Worm (Caenorhabditis elegans): ENCODE data around the gene C11H1.7.
A peak's percentile ranks its signal among the peaks of the same experiment; 100 is the strongest.

The C11H1.7 gene

DNA sequence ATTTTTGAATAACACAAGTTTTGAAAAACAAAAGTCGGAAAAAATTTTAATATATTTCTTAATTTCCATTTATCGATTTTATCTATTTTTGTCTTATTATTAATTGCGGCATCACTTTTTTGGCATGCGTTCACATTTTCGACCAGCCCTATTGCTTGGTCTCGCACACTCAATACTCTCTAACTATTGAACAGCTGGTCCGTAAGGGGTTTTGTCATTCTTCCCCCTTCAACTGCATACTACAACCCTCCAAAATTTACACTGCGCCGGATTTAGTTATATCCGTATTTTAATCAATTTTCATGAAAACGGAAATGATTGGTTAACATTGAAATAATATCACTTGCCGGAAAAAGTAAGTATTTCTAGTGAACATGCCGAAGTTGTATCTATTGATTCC is at the start of gene C11H1.7:
TSS of gene C11H1.7 (plus strand) at position 12 of the 400 bp plus-strand sequence.
- no peak for TF ChIP-seq hlh-13 (GFP tag; optimal IDR thresholded peaks at IDR 0.05)
- TF ChIP-seq tbx-2 (tag; optimal IDR thresholded peaks at IDR 0.05): no peak
- TF ChIP-seq elt-2 (tag; optimal IDR thresholded peaks at IDR 0.05): no peak
- TF ChIP-seq npax-4 (tag; optimal IDR thresholded peaks at IDR 0.05): no peak
- no peak for TF ChIP-seq T23F11.4 (GFP tag; optimal IDR thresholded peaks at IDR 0.05)
- TF ChIP-seq hlh-30 (tag; optimal IDR thresholded peaks at IDR 0.05; ENCODE audit: insufficient read depth): no peak
- TF ChIP-seq ama-1 (optimal IDR thresholded peaks at IDR 0.05): no peak
- no peak for TF ChIP-seq ceh-30 (tag; optimal IDR thresholded peaks at IDR 0.05)
- TF ChIP-seq hlh-8 (tag; optimal IDR thresholded peaks at IDR 0.05): no peak
- TF ChIP-seq fkh-6 (tag; optimal IDR thresholded peaks at IDR 0.05): no peak
- no peak for TF ChIP-seq nfya-1 (tag; optimal IDR thresholded peaks at IDR 0.05)
- no peak for TF ChIP-seq gmeb-2 (tag; optimal IDR thresholded peaks at IDR 0.05)
- no peak for TF ChIP-seq pag-3 (tag; optimal IDR thresholded peaks at IDR 0.05; ENCODE audit: borderline replicate concordance)
- TF ChIP-seq ttx-3 (tag; optimal IDR thresholded peaks at IDR 0.05): no peak
- no peak for TF ChIP-seq C38D4.7 (GFP tag; optimal IDR thresholded peaks at IDR 0.05)
- no peak for TF ChIP-seq ceh-48 (tag; optimal IDR thresholded peaks at IDR 0.05)
- no peak for TF ChIP-seq unc-55 (GFP tag; optimal IDR thresholded peaks at IDR 0.05)
- TF ChIP-seq ztf-16 (tag; optimal IDR thresholded peaks at IDR 0.05): no peak
- no peak for TF ChIP-seq K02D7.2 (tag; optimal IDR thresholded peaks at IDR 0.05)
- TF ChIP-seq Y22D7AL.16 (tag; optimal IDR thresholded peaks at IDR 0.05): no peak

DNA sequence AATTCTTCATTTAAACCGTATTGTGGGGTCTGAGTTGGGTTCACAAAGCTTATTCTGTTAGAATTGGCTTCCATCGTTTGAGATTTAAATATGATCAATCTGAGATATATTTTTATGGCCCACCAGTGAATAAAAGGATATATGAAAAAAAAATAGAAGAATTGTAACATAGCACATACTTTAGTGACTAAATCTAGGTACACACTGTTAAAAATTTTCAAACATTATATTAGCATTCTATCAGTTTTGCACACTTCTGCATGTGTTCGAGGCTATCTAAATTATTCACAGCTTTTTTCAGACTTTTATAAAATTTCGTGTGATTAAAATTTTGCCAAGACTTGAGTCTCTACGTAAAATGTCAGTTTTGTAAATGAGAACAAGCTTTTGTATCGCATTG is 45.7 kb upstream of the C11H1.7 start, which contains the start of gene E02H4.2:
TSS of gene E02H4.2 (minus strand) at position 101 of the 400 bp plus-strand sequence.
- TF ChIP-seq rnt-1 (tag; optimal IDR thresholded peaks at IDR 0.05) (no peak), F13H6.1 (tag; optimal IDR thresholded peaks at IDR 0.05) (no peak), ceh-2 (tag; optimal IDR thresholded peaks at IDR 0.05) (no peak), ceh-6 (GFP tag; optimal IDR thresholded peaks at IDR 0.05) (no peak), zip-5 (tag; optimal IDR thresholded peaks at IDR 0.05) (no peak), ceh-34 (tag; optimal IDR thresholded peaks at IDR 0.05) (no peak)

DNA sequence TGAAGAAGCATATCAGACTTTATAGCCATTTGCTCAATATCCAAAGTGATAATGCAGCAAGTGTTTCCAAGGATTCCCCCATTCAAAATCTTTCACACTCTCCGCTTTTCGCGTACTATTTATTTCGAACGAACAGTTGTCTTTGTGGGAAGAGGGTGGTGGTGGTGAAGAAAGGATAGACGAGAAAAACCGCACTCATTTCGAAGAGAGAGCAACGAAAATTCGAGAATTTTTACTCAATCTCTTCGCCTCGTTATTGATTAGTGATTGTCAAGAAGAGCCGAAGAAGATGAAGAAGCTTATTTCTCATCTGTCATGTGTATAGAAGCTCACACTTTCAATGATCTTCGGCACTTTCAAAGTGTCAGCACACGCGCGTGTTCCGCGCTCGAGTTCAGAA is 39.3 kb upstream of the C11H1.7 start:
- TF ChIP-seq syd-9 (tag; optimal IDR thresholded peaks at IDR 0.05) (no peak), tbx-2 (tag; optimal IDR thresholded peaks at IDR 0.05) (peak; percentile 6), rnt-1 (tag; optimal IDR thresholded peaks at IDR 0.05) (peak; percentile 98), mec-3 (tag; optimal IDR thresholded peaks at IDR 0.05; ENCODE audit: borderline replicate concordance) (no peak), unc-3 (GFP tag; conservative IDR thresholded peaks at IDR 0.05) (no peak), unc-3 (tag; optimal IDR thresholded peaks at IDR 0.05) (no peak), zip-5 (tag; optimal IDR thresholded peaks at IDR 0.05) (no peak), C38D4.7 (GFP tag; optimal IDR thresholded peaks at IDR 0.05) (no peak), ceh-48 (tag; optimal IDR thresholded peaks at IDR 0.05) (no peak), ceh-19 (GFP tag; optimal IDR thresholded peaks at IDR 0.05) (no peak), ceh-34 (tag; optimal IDR thresholded peaks at IDR 0.05) (no peak), ceh-24 (tag; optimal IDR thresholded peaks at IDR 0.05) (no peak), tbx-7 (tag; optimal IDR thresholded peaks at IDR 0.05) (no peak), ceh-18 (tag; optimal IDR thresholded peaks at IDR 0.05) (peak; percentile 74), fkh-10 (GFP tag; optimal IDR thresholded peaks at IDR 0.05) (no peak), pax-1 (tag; optimal IDR thresholded peaks at IDR 0.05) (no peak), sox-2 (GFP tag; IDR thresholded peaks at IDR 0.05) (no peak), ets-4 (tag; optimal IDR thresholded peaks at IDR 0.05) (no peak), fkh-6 (tag; optimal IDR thresholded peaks at IDR 0.05) (no peak), F13H6.1 (tag; optimal IDR thresholded peaks at IDR 0.05) (no peak), pqm-1 (tag; optimal IDR thresholded peaks at IDR 0.05) (no peak), ahr-1 (tag; optimal IDR thresholded peaks at IDR 0.05) (no peak), hlh-15 (tag; optimal IDR thresholded peaks at IDR 0.05) (no peak), K02D7.2 (tag; optimal IDR thresholded peaks at IDR 0.05) (no peak), pha-2 (tag; optimal IDR thresholded peaks at IDR 0.05) (no peak), ceh-6 (GFP tag; optimal IDR thresholded peaks at IDR 0.05) (no peak), unc-55 (GFP tag; optimal IDR thresholded peaks at IDR 0.05) (peak; percentile 76), gmeb-2 (tag; optimal IDR thresholded peaks at IDR 0.05) (no peak), T23F11.4 (GFP tag; optimal IDR thresholded peaks at IDR 0.05) (no peak), elt-4 (tag; optimal IDR thresholded peaks at IDR 0.05) (no peak), ceh-22 (tag; optimal IDR thresholded peaks at IDR 0.05) (no peak), che-1 (tag; optimal IDR thresholded peaks at IDR 0.05) (no peak), ceh-30 (tag; optimal IDR thresholded peaks at IDR 0.05) (no peak)

All from whole organism, late embryonic.